Worm (Caenorhabditis elegans): ENCODE data around the gene ZC443.2.

Gene ZC443.2

ce11 chrV:12811126-12811525 lies at the start of gene ZC443.2:
TSS of gene ZC443.2 (minus strand) at chrV:12811192.
- TF ChIP-seq klf-2 (GFP tag; conservative IDR thresholded peaks at IDR 0.05) = no peak
- TF ChIP-seq T22C8.4 (GFP tag; IDR thresholded peaks at IDR 0.05) = no peak
- TF ChIP-seq ztf-23 (GFP tag; IDR thresholded peaks at IDR 0.05) = no peak

ce11 chrV:12859144-12859543 lies 48.2 kb upstream of the ZC443.2 start, which contains the start of gene anp-1:
TSS of gene anp-1 (plus strand) at chrV:12859444.
- TF ChIP-seq ref-1 (GFP tag; conservative IDR thresholded peaks at IDR 0.05) (no peak), flt-1 (GFP tag; IDR thresholded peaks at IDR 0.05) (no peak), T22C8.4 (GFP tag; IDR thresholded peaks at IDR 0.05) (no peak), med-1 (GFP tag; optimal IDR thresholded peaks at IDR 0.05; ENCODE audit: insufficient read depth) (no peak), ztf-23 (GFP tag; IDR thresholded peaks at IDR 0.05) (no peak)

- TF ChIP-seq tab-1 (GFP tag; IDR thresholded peaks at IDR 0.05) (no peak), cog-1 (tag; optimal IDR thresholded peaks at IDR 0.05) (no peak), flt-1 (GFP tag; IDR thresholded peaks at IDR 0.05) (no peak), med-1 (GFP tag; optimal IDR thresholded peaks at IDR 0.05; ENCODE audit: insufficient read depth) (no peak), ref-1 (GFP tag; conservative IDR thresholded peaks at IDR 0.05) (no peak)
These were observed 43.8 kb upstream of the ZC443.2 start, which contains the start of gene C44H9.7 for ce11 chrV:12854766-12855165. TSS of gene C44H9.7 (minus strand) at chrV:12854866.

- TF ChIP-seq med-1 (GFP tag; optimal IDR thresholded peaks at IDR 0.05; ENCODE audit: insufficient read depth) = no peak
These were observed 41.4 kb upstream of the ZC443.2 start for ce11 chrV:12852355-12852754.

- TF ChIP-seq ztf-29 (GFP tag; IDR thresholded peaks at IDR 0.05) = no peak
- TF ChIP-seq tab-1 (GFP tag; IDR thresholded peaks at IDR 0.05) = no peak
- no peak for TF ChIP-seq ztf-23 (GFP tag; IDR thresholded peaks at IDR 0.05)
- TF ChIP-seq T22C8.4 (GFP tag; IDR thresholded peaks at IDR 0.05) = no peak
- no peak for TF ChIP-seq flt-1 (GFP tag; IDR thresholded peaks at IDR 0.05)
- TF ChIP-seq med-1 (GFP tag; optimal IDR thresholded peaks at IDR 0.05; ENCODE audit: insufficient read depth) = no peak
- no peak for TF ChIP-seq klf-2 (GFP tag; conservative IDR thresholded peaks at IDR 0.05)
- TF ChIP-seq ref-1 (GFP tag; conservative IDR thresholded peaks at IDR 0.05) = no peak
- no peak for TF ChIP-seq cog-1 (tag; optimal IDR thresholded peaks at IDR 0.05)
These were observed 38.7 kb upstream of the ZC443.2 start, which contains the start of gene C44H9.5 for ce11 chrV:12849736-12850135. TSS of gene C44H9.5 (minus strand) at chrV:12849864.

ce11 chrV:12845247-12845646 lies 34.3 kb upstream of the ZC443.2 start, which contains the start of gene C44H9.6:
TSS of gene C44H9.6 (minus strand) at chrV:12845347.
- no peak for TF ChIP-seq flt-1 (GFP tag; IDR thresholded peaks at IDR 0.05)
- no peak for TF ChIP-seq ztf-29 (GFP tag; IDR thresholded peaks at IDR 0.05)
- TF ChIP-seq ref-1 (GFP tag; conservative IDR thresholded peaks at IDR 0.05) = no peak
- no peak for TF ChIP-seq klf-2 (GFP tag; conservative IDR thresholded peaks at IDR 0.05)
- TF ChIP-seq med-1 (GFP tag; optimal IDR thresholded peaks at IDR 0.05; ENCODE audit: insufficient read depth) = no peak
- TF ChIP-seq T22C8.4 (GFP tag; IDR thresholded peaks at IDR 0.05) = no peak
- no peak for TF ChIP-seq ztf-23 (GFP tag; IDR thresholded peaks at IDR 0.05)
- no peak for TF ChIP-seq cog-1 (tag; optimal IDR thresholded peaks at IDR 0.05)
- TF ChIP-seq tab-1 (GFP tag; IDR thresholded peaks at IDR 0.05) = no peak

ce11 chrV:12844748-12845147 lies 33.8 kb upstream of the ZC443.2 start:
- no peak for TF ChIP-seq T22C8.4 (GFP tag; IDR thresholded peaks at IDR 0.05)
- TF ChIP-seq cog-1 (tag; optimal IDR thresholded peaks at IDR 0.05) = no peak
- TF ChIP-seq flt-1 (GFP tag; IDR thresholded peaks at IDR 0.05) = no peak
- no peak for TF ChIP-seq tab-1 (GFP tag; IDR thresholded peaks at IDR 0.05)
- no peak for TF ChIP-seq ztf-23 (GFP tag; IDR thresholded peaks at IDR 0.05)
- no peak for TF ChIP-seq med-1 (GFP tag; optimal IDR thresholded peaks at IDR 0.05; ENCODE audit: insufficient read depth)
- no peak for TF ChIP-seq klf-2 (GFP tag; conservative IDR thresholded peaks at IDR 0.05)

- TF ChIP-seq med-1 (GFP tag; optimal IDR thresholded peaks at IDR 0.05; ENCODE audit: insufficient read depth) (no peak), klf-2 (GFP tag; conservative IDR thresholded peaks at IDR 0.05) (no peak), T22C8.4 (GFP tag; IDR thresholded peaks at IDR 0.05) (no peak), ref-1 (GFP tag; conservative IDR thresholded peaks at IDR 0.05) (no peak), flt-1 (GFP tag; IDR thresholded peaks at IDR 0.05) (no peak), tab-1 (GFP tag; IDR thresholded peaks at IDR 0.05) (no peak), ztf-23 (GFP tag; IDR thresholded peaks at IDR 0.05) (no peak), cog-1 (tag; optimal IDR thresholded peaks at IDR 0.05) (no peak), ztf-29 (GFP tag; IDR thresholded peaks at IDR 0.05) (no peak)
These were observed 24.4 kb upstream of the ZC443.2 start, which contains the start of gene C44H9.4 for ce11 chrV:12835388-12835787. TSS of gene C44H9.4 (plus strand) at chrV:12835688.

- no peak for TF ChIP-seq T22C8.4 (GFP tag; IDR thresholded peaks at IDR 0.05)
- TF ChIP-seq cog-1 (tag; optimal IDR thresholded peaks at IDR 0.05) = no peak
- no peak for TF ChIP-seq med-1 (GFP tag; optimal IDR thresholded peaks at IDR 0.05; ENCODE audit: insufficient read depth)
- no peak for TF ChIP-seq ztf-29 (GFP tag; IDR thresholded peaks at IDR 0.05)
- no peak for TF ChIP-seq tab-1 (GFP tag; IDR thresholded peaks at IDR 0.05)
- TF ChIP-seq ztf-23 (GFP tag; IDR thresholded peaks at IDR 0.05) = no peak
- no peak for TF ChIP-seq flt-1 (GFP tag; IDR thresholded peaks at IDR 0.05)
- TF ChIP-seq ref-1 (GFP tag; conservative IDR thresholded peaks at IDR 0.05) = no peak
- TF ChIP-seq klf-2 (GFP tag; conservative IDR thresholded peaks at IDR 0.05) = no peak
These were observed 16.2 kb upstream of the ZC443.2 start, which contains the start of gene ugt-15 for ce11 chrV:12827219-12827618. TSS of gene ugt-15 (plus strand) at chrV:12827519.

- TF ChIP-seq tab-1 (GFP tag; IDR thresholded peaks at IDR 0.05) (no peak), ztf-23 (GFP tag; IDR thresholded peaks at IDR 0.05) (no peak), ref-1 (GFP tag; conservative IDR thresholded peaks at IDR 0.05) (no peak), klf-2 (GFP tag; conservative IDR thresholded peaks at IDR 0.05) (no peak), med-1 (GFP tag; optimal IDR thresholded peaks at IDR 0.05; ENCODE audit: insufficient read depth) (no peak), cog-1 (tag; optimal IDR thresholded peaks at IDR 0.05) (no peak), ztf-29 (GFP tag; IDR thresholded peaks at IDR 0.05) (no peak), T22C8.4 (GFP tag; IDR thresholded peaks at IDR 0.05) (no peak), flt-1 (GFP tag; IDR thresholded peaks at IDR 0.05) (no peak)
These were observed 13.8 kb upstream of the ZC443.2 start, which contains the start of gene ugt-16 for ce11 chrV:12824777-12825176. TSS of gene ugt-16 (plus strand) at chrV:12825024.

All from whole organism, midembryonic.